Fruit fly (Drosophila melanogaster) whole organism, embryonic: ENCODE data around the gene vers.

Source experiments
- ATbp ChIP-seq: fragments of 200-800 bp; sonication (Bioruptor generic); optimal IDR thresholded peaks from 2 replicates; lab custom pipeline; 2017; ENCODE audit warnings: missing biosample characterization, mild to moderate bottlenecking, missing genetic modification characterization, missing genetic modification reagents
- Blimp-1 ChIP-seq: fragments of 200-800 bp; sonication (Bioruptor generic); optimal IDR thresholded peaks from 3 replicates; lab custom pipeline; 2018; ENCODE audit warnings: missing biosample characterization, missing genetic modification characterization, mild to moderate bottlenecking, moderate library complexity, missing genetic modification reagents
- CG10267 ChIP-seq: fragments of 200-800 bp; sonication (Bioruptor generic); optimal IDR thresholded peaks from 2 replicates; lab custom pipeline; 2018; ENCODE audit warnings: missing biosample characterization, mild to moderate bottlenecking, missing genetic modification characterization, moderate library complexity
- CG11085 ChIP-seq: fragments of 200-800 bp; sonication (Bioruptor generic); IDR thresholded peaks from 2 replicates; pipeline ENCODE4 v1.3.6; 2022; ENCODE audit warnings: missing biosample characterization, missing genetic modification characterization
- CG11695 ChIP-seq: fragments of 200-800 bp; sonication (Bioruptor generic); IDR thresholded peaks from 3 replicates; pipeline ENCODE4 v1.3.6; 2022; ENCODE audit warnings: missing biosample characterization, missing genetic modification characterization
- CG12236 ChIP-seq: fragments of 200-800 bp; sonication (Bioruptor generic); optimal IDR thresholded peaks from 2 replicates; lab custom pipeline; 2016; ENCODE audit warnings: missing biosample characterization, missing genetic modification characterization
- CG18262 ChIP-seq: fragments of 200-800 bp; optimal IDR thresholded peaks from 3 replicates; lab custom pipeline; 2019; ENCODE audit warnings: missing biosample characterization, mild to moderate bottlenecking, missing genetic modification characterization, moderate library complexity
- CG2129 ChIP-seq: fragments of 200-800 bp; sonication (Bioruptor generic); IDR thresholded peaks from 2 replicates; pipeline ENCODE4 v1.3.6; 2022; ENCODE audit warnings: missing biosample characterization, missing genetic modification characterization; ENCODE audit not compliant: partially characterized antibody
- CG30403 ChIP-seq: fragments of 200-800 bp; sonication (Bioruptor generic); optimal IDR thresholded peaks from 3 replicates; lab custom pipeline; 2016; ENCODE audit warnings: missing biosample characterization, missing genetic modification characterization
- CG3407 ChIP-seq: fragments of 200-800 bp; sonication (Bioruptor generic); optimal IDR thresholded peaks from 2 replicates; lab custom pipeline; 2018; ENCODE audit warnings: missing biosample characterization, mild to moderate bottlenecking, missing genetic modification characterization
- CG3726 ChIP-seq: fragments of 200-800 bp; sonication (Bioruptor generic); IDR thresholded peaks from 3 replicates; pipeline ENCODE4, ENCODE4 v1.3.6; 2022; ENCODE audit warnings: missing biosample characterization, missing genetic modification characterization
- CG4854 ChIP-seq: fragments of 200-800 bp; sonication (Bioruptor generic); optimal IDR thresholded peaks from 2 replicates; lab custom pipeline; 2016; ENCODE audit warnings: missing biosample characterization, missing genetic modification characterization, inconsistent platforms
- CG5180 ChIP-seq: fragments of 200-800 bp; sonication (Bioruptor generic); optimal IDR thresholded peaks from 3 replicates; lab custom pipeline; 2017; ENCODE audit warnings: missing biosample characterization, missing genetic modification characterization, mild to moderate bottlenecking, moderate library complexity, missing genetic modification reagents
- CG6683 ChIP-seq: fragments of 200-800 bp; sonication (Bioruptor generic); optimal IDR thresholded peaks from 2 replicates; lab custom pipeline; 2017; ENCODE audit warnings: missing biosample characterization, mild to moderate bottlenecking, missing genetic modification characterization, missing genetic modification reagents
- CG6765 ChIP-seq: fragments of 200-800 bp; sonication (Bioruptor generic); optimal IDR thresholded peaks from 3 replicates; lab custom pipeline; 2017; ENCODE audit warnings: missing biosample characterization, mild to moderate bottlenecking, missing genetic modification characterization
- CG6791 ChIP-seq: fragments of 200-800 bp; sonication (Bioruptor generic); IDR thresholded peaks from 3 replicates; pipeline ENCODE4 v1.3.6; 2022; ENCODE audit warnings: missing biosample characterization, missing genetic modification characterization; ENCODE audit not compliant: partially characterized antibody
- CG6813 ChIP-seq: fragments of 200-800 bp; sonication (Bioruptor generic); optimal IDR thresholded peaks from 2 replicates; lab custom pipeline; 2017; ENCODE audit warnings: missing biosample characterization, missing genetic modification characterization, mild to moderate bottlenecking, moderate library complexity, missing genetic modification reagents
- CG7745 ChIP-seq: fragments of 200-800 bp; sonication (Bioruptor generic); optimal IDR thresholded peaks from 2 replicates; lab custom pipeline; 2018; ENCODE audit warnings: missing biosample characterization, mild to moderate bottlenecking, missing genetic modification characterization, moderate library complexity
- CG7839 ChIP-seq: fragments of 200-800 bp; sonication (Bioruptor generic); optimal IDR thresholded peaks from 3 replicates; lab custom pipeline; 2018; ENCODE audit warnings: missing biosample characterization, mild to moderate bottlenecking, missing genetic modification characterization, moderate library complexity
- CTCF ChIP-seq: fragments of 200-800 bp; sonication (Bioruptor generic); optimal IDR thresholded peaks from 2 replicates; lab custom pipeline; 2017; ENCODE audit warnings: missing biosample characterization, mild to moderate bottlenecking, missing genetic modification characterization, moderate library complexity
- D ChIP-seq, 2 experiments: fragments of 200-800 bp in 1 of 2; fragments of >200 bp in 1 of 2; sonication (Bioruptor generic) in 1 of 2; optimal IDR thresholded peaks; 2 replicates in 1 of 2; 3 replicates in 1 of 2; lab custom pipeline; 2017; ENCODE audit warnings: mild to moderate bottlenecking in 1 of 2, missing biosample characterization in 1 of 2, missing genetic modification characterization in 1 of 2, missing genetic modification reagents in 1 of 2
- Dad ChIP-seq: fragments of 200-800 bp; sonication (Bioruptor generic); optimal IDR thresholded peaks from 3 replicates; lab custom pipeline; 2016; ENCODE audit warnings: missing biosample characterization, missing genetic modification characterization
- Dek ChIP-seq: fragments of 200-800 bp; sonication (Bioruptor generic); optimal IDR thresholded peaks from 3 replicates; lab custom pipeline; 2019; ENCODE audit warnings: missing biosample characterization, mild to moderate bottlenecking, missing genetic modification characterization, moderate library complexity
- Dip3 ChIP-seq: fragments of 200-800 bp; sonication (Bioruptor generic); optimal IDR thresholded peaks from 3 replicates; lab custom pipeline; 2016; ENCODE audit warnings: missing biosample characterization, missing genetic modification characterization
- Fer3 ChIP-seq: fragments of 200-800 bp; sonication (Bioruptor generic); optimal IDR thresholded peaks from 2 replicates; lab custom pipeline; 2018; ENCODE audit warnings: missing biosample characterization, mild to moderate bottlenecking, missing genetic modification characterization, moderate library complexity
- Hsf ChIP-seq: fragments of 200-800 bp; sonication (Bioruptor generic); optimal IDR thresholded peaks from 3 replicates; lab custom pipeline; 2016; ENCODE audit warnings: missing biosample characterization, missing genetic modification characterization
- Kr ChIP-seq: fragments of 200-800 bp; sonication (Bioruptor generic); optimal IDR thresholded peaks from 2 replicates; lab custom pipeline; 2017; ENCODE audit warnings: missing biosample characterization, mild to moderate bottlenecking, missing genetic modification characterization
- Nf-YB ChIP-seq: fragments of 200-800 bp; sonication (Bioruptor generic); optimal IDR thresholded peaks from 3 replicates; lab custom pipeline; 2019; ENCODE audit warnings: missing biosample characterization, mild to moderate bottlenecking, missing genetic modification characterization, moderate library complexity
- NfI ChIP-seq: fragments of 200-800 bp; sonication (Bioruptor generic); optimal IDR thresholded peaks from 3 replicates; lab custom pipeline; 2018; ENCODE audit warnings: missing biosample characterization, mild to moderate bottlenecking, missing genetic modification characterization, moderate library complexity
- Oli ChIP-seq: fragments of 200-800 bp; sonication (Bioruptor generic); optimal IDR thresholded peaks from 2 replicates; lab custom pipeline; 2018; ENCODE audit warnings: missing biosample characterization, mild to moderate bottlenecking, missing genetic modification characterization, moderate library complexity
- Sox100B ChIP-seq: fragments of 200-800 bp; sonication (Bioruptor generic); optimal IDR thresholded peaks from 3 replicates; lab custom pipeline; 2018; ENCODE audit warnings: missing biosample characterization, mild to moderate bottlenecking, missing genetic modification characterization
- Vsx1 ChIP-seq: fragments of 200-800 bp; sonication (Bioruptor generic); optimal IDR thresholded peaks from 2 replicates; lab custom pipeline; 2017; ENCODE audit warnings: missing biosample characterization, mild to moderate bottlenecking, missing genetic modification characterization, missing genetic modification reagents
- ac ChIP-seq: fragments of 200-800 bp; sonication (Bioruptor generic); optimal IDR thresholded peaks from 3 replicates; lab custom pipeline; 2017; ENCODE audit warnings: missing biosample characterization, mild to moderate bottlenecking, missing genetic modification characterization
- bigmax ChIP-seq: fragments of 200-800 bp; sonication (Bioruptor generic); optimal IDR thresholded peaks from 2 replicates; lab custom pipeline; 2018; ENCODE audit warnings: missing biosample characterization, mild to moderate bottlenecking, missing genetic modification characterization
- bowl ChIP-seq: fragments of 200-800 bp; sonication (Bioruptor generic); IDR thresholded peaks from 2 replicates; pipeline ENCODE4 v1.3.6; 2022; ENCODE audit warnings: missing biosample characterization, missing genetic modification characterization
- caup ChIP-seq: fragments of 200-800 bp; sonication (Bioruptor generic); optimal IDR thresholded peaks from 3 replicates; lab custom pipeline; 2017; ENCODE audit warnings: missing biosample characterization, mild to moderate bottlenecking, missing genetic modification characterization, moderate library complexity; ENCODE audit not compliant: severe bottlenecking
- gt ChIP-seq: fragments of 200-800 bp; sonication (Bioruptor generic); IDR thresholded peaks from 2 replicates; pipeline ENCODE4 v1.3.6; 2022; ENCODE audit warnings: missing biosample characterization, missing genetic modification characterization
- hkb ChIP-seq, 2 experiments: fragments of 200-800 bp in 1 of 2; fragments of >200 bp in 1 of 2; sonication (Bioruptor generic) in 1 of 2; IDR thresholded peaks in 1 of 2; optimal IDR thresholded peaks in 1 of 2; 2 replicates each; pipeline versions ENCODE4 v1.3.6 to Lab custom; 2017 to 2022; ENCODE audit warnings: missing biosample characterization in 1 of 2, missing genetic modification characterization in 1 of 2
- ind ChIP-seq: fragments of 200-800 bp; sonication (Bioruptor generic); optimal IDR thresholded peaks from 3 replicates; lab custom pipeline; 2016; ENCODE audit warnings: missing biosample characterization, missing genetic modification characterization
- kni ChIP-seq: fragments of 200-800 bp; sonication (Bioruptor generic); optimal IDR thresholded peaks from 3 replicates; lab custom pipeline; 2017; ENCODE audit warnings: mild to moderate bottlenecking, missing biosample characterization, missing genetic modification reagents, missing genetic modification characterization
- nmo ChIP-seq: fragments of 200-800 bp; sonication (Bioruptor generic); optimal IDR thresholded peaks from 2 replicates; lab custom pipeline; 2018; ENCODE audit warnings: missing biosample characterization, mild to moderate bottlenecking, missing genetic modification characterization, moderate library complexity
- odd ChIP-seq: fragments of 200-800 bp; sonication (Bioruptor generic); optimal IDR thresholded peaks from 2 replicates; lab custom pipeline; 2017; ENCODE audit warnings: missing biosample characterization, mild to moderate bottlenecking, missing genetic modification characterization
- prd ChIP-seq, 3 experiments: fragments of >200 bp in 2 of 3; fragments of 200-800 bp in 1 of 3; sonication (Bioruptor generic) in 1 of 3; optimal IDR thresholded peaks in 2 of 3; IDR thresholded peaks in 1 of 3; 2 replicates in 2 of 3; 3 replicates in 1 of 3; pipeline versions ENCODE4 v1.3.6 to Lab custom; 2017 to 2022; ENCODE audit warnings: missing biosample characterization in 1 of 3, missing genetic modification characterization in 1 of 3
- row ChIP-seq: fragments of 200-800 bp; sonication (Bioruptor generic); IDR thresholded peaks from 3 replicates; pipeline ENCODE4 v1.3.6; 2022; ENCODE audit warnings: missing biosample characterization, missing genetic modification characterization
- sens ChIP-seq: fragments of 200-800 bp; sonication (Bioruptor generic); peaks from one replicate; lab custom pipeline; 2016; ENCODE audit warnings: missing biosample characterization, missing genetic modification characterization
- tgo ChIP-seq: fragments of 200-800 bp; sonication (Bioruptor generic); IDR thresholded peaks from 3 replicates; pipeline ENCODE4 v1.3.6; 2022; ENCODE audit warnings: missing biosample characterization, missing genetic modification characterization
- vvl ChIP-seq: fragments of 200-800 bp; sonication (Bioruptor generic); IDR thresholded peaks from 2 replicates; pipeline ENCODE4 v1.3.6; 2022; ENCODE audit warnings: missing biosample characterization, missing genetic modification characterization
- zfh1 ChIP-seq: fragments of 200-800 bp; sonication (Bioruptor generic); IDR thresholded peaks from 3 replicates; pipeline ENCODE4 v1.3.6; 2022; ENCODE audit warnings: missing biosample characterization, missing genetic modification characterization

Gene vers

DNA sequence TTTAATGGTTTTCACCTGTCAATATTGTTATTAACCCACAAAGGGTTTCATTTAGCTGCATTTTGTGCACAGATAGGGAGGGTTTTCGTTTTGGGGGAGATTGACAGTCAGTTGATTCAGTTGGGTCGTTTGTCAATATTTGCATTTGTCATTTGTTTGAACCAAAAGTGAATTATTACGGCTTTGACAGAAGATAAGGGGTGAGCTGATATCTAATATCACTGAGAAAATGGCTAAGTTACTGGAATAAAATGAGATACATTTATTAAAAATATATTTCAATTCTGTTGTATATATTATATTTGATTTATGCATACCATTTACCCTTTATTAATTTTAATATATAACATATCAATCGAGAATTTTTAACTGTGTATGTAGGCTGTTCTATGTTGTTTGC, 32.0 kb upstream of the vers start (continued):
- TF ChIP-seq CTCF (peak; percentile 50), CG12236 (GFP tag; lab: Kevin White, UChicago) (peak; percentile 10), CG30403 (no peak), odd (GFP tag; lab: Kevin White, UChicago) (peak; percentile 68), Dip3 (GFP tag; lab: Kevin White, UChicago) (no peak), CG7745 (tag; lab: Kevin White, UChicago) (peak; percentile 81), row (GFP tag; lab: Robert Waterston, UW) (peak; percentile 23; the same call in 1 of the 3 replicates), Nf-YB (GFP tag; lab: Kevin White, UChicago) (peak; percentile 44), vvl (GFP tag; lab: Robert Waterston, UW) (no peak), gt (GFP tag; lab: Robert Waterston, UW) (no peak), Fer3 (tag; lab: Kevin White, UChicago) (peak; percentile 36), ind (GFP tag; lab: Kevin White, UChicago) (no peak), Dek (peak; percentile 19), CG7839 (tag; lab: Kevin White, UChicago) (peak; percentile 39), bowl (GFP tag; lab: Robert Waterston, UW) (no peak), D (optimal IDR thresholded peaks at IDR 0.05; lab: Kevin White, UChicago) (no peak), D (GFP tag; optimal IDR thresholded peaks at IDR 0.05; lab: Kevin White, UChicago) (peak; percentile 65), Kr (GFP tag; lab: Kevin White, UChicago) (peak; percentile 96), CG6765 (GFP tag; lab: Kevin White, UChicago) (peak; percentile 43), NfI (GFP tag; lab: Kevin White, UChicago) (peak; percentile 4), Sox100B (peak; percentile 70), CG5180 (GFP tag; lab: Kevin White, UChicago) (peak; percentile 62), tgo (GFP tag; lab: Robert Waterston, UW) (peak; percentile 24; the same call in 2 of the 3 replicates), ATbp (GFP tag; lab: Kevin White, UChicago) (peak; percentile 87), CG6813 (GFP tag; lab: Kevin White, UChicago) (peak; percentile 84), prd (optimal IDR thresholded peaks at IDR 0.05; lab: Kevin White, UChicago) (no peak), prd (GFP tag; IDR thresholded peaks at IDR 0.05; lab: Robert Waterston, UW) (0 out of 3 replicates have a peak, but pooled peaks have one; percentile 21), CG11085 (GFP tag; lab: Robert Waterston, UW) (no peak), Vsx1 (peak; percentile 82), CG6791 (GFP tag; lab: Robert Waterston, UW) (no peak), Oli (tag; lab: Kevin White, UChicago) (peak; percentile 20), Hsf (peak; percentile 8), ac (GFP tag; lab: Kevin White, UChicago) (peak; percentile 87), CG6683 (peak; percentile 16), Dad (GFP tag; lab: Kevin White, UChicago) (no peak), CG10267 (tag; lab: Kevin White, UChicago) (peak; percentile 67), CG18262 (tag; lab: Kevin White, UChicago) (peak; percentile 69), CG2129 (no peak), hkb (optimal IDR thresholded peaks at IDR 0.05; lab: Kevin White, UChicago) (no peak), hkb (GFP tag; IDR thresholded peaks at IDR 0.05; lab: Robert Waterston, UW) (peak; percentile 64), CG11695 (GFP tag; lab: Robert Waterston, UW) (0 out of 3 replicates have a peak, but pooled peaks have one; percentile 38), sens (GFP tag; lab: Kevin White, UChicago) (peak; percentile 81), kni (peak; percentile 66), CG3407 (peak; percentile 78), nmo (peak; percentile 44), CG3726 (GFP tag; lab: Robert Waterston, UW) (no peak), CG4854 (GFP tag; lab: Kevin White, UChicago) (peak; percentile 31), Blimp-1 (GFP tag; lab: Kevin White, UChicago) (peak; percentile 65), bigmax (peak; percentile 29), caup (GFP tag; lab: Kevin White, UChicago) (peak; percentile 65), zfh1 (0 out of 3 replicates have a peak, but pooled peaks have one; percentile 23)
